Fruit fly (Drosophila melanogaster) whole organism, embryonic: ENCODE data around the gene SmydA-2.

Source experiments
- Ada2b ChIP-seq: fragments of 200-800 bp; sonication (Bioruptor generic); IDR thresholded peaks from 2 replicates; pipeline ENCODE4 v1.3.6; 2022; ENCODE audit warnings: missing biosample characterization, missing genetic modification characterization
- CG10979 ChIP-seq: fragments of 200-800 bp; sonication (Bioruptor generic); optimal IDR thresholded peaks from 2 replicates; lab custom pipeline; 2018; ENCODE audit warnings: missing biosample characterization, mild to moderate bottlenecking, missing genetic modification characterization, moderate library complexity
- CG11247 ChIP-seq: fragments of 200-800 bp; sonication (Bioruptor generic); IDR thresholded peaks from 2 replicates; pipeline ENCODE4 v1.3.6; 2022; ENCODE audit warnings: missing biosample characterization, missing genetic modification characterization
- CG12155 ChIP-seq: fragments of 200-800 bp; sonication (Bioruptor generic); optimal IDR thresholded peaks from 3 replicates; lab custom pipeline; 2016; ENCODE audit warnings: missing biosample characterization, missing genetic modification characterization
- CG1233 ChIP-seq: fragments of 200-800 bp; sonication (Bioruptor generic); optimal IDR thresholded peaks from 4 replicates; lab custom pipeline; 2018; ENCODE audit warnings: missing biosample characterization, mild to moderate bottlenecking, missing genetic modification characterization
- CG14667 ChIP-seq: fragments of 200-800 bp; sonication (Bioruptor generic); IDR thresholded peaks from 2 replicates; pipeline ENCODE4 v1.3.6; 2022; ENCODE audit warnings: missing biosample characterization, missing genetic modification characterization
- CG17829 ChIP-seq: fragments of 200-800 bp; optimal IDR thresholded peaks from 2 replicates; lab custom pipeline; 2019; ENCODE audit warnings: missing biosample characterization, mild to moderate bottlenecking, missing genetic modification characterization, moderate library complexity
- CG3726 ChIP-seq: fragments of 200-800 bp; sonication (Bioruptor generic); IDR thresholded peaks from 3 replicates; pipeline ENCODE4, ENCODE4 v1.3.6; 2022; ENCODE audit warnings: missing biosample characterization, missing genetic modification characterization
- CG4404 ChIP-seq: fragments of 200-800 bp; sonication (Bioruptor generic); IDR thresholded peaks from 2 replicates; pipeline ENCODE4 v1.3.6; 2022; ENCODE audit warnings: missing biosample characterization, missing genetic modification characterization
- CG6254 ChIP-seq: fragments of 200-800 bp; sonication (Bioruptor generic); optimal IDR thresholded peaks from 3 replicates; lab custom pipeline; 2017; ENCODE audit warnings: mild to moderate bottlenecking, missing biosample characterization, missing genetic modification reagents, missing genetic modification characterization
- CG7357 ChIP-seq: fragments of 200-800 bp; sonication (Bioruptor generic); IDR thresholded peaks from 3 replicates; pipeline ENCODE4 v1.3.6; 2022; ENCODE audit warnings: missing biosample characterization, missing genetic modification characterization
- CG8478 ChIP-seq: fragments of >200 bp; optimal IDR thresholded peaks from 2 replicates; lab custom pipeline; 2018
- CG9797 ChIP-seq: fragments of 200-800 bp; sonication (Bioruptor generic); optimal IDR thresholded peaks from 3 replicates; lab custom pipeline; 2018; ENCODE audit warnings: missing biosample characterization, mild to moderate bottlenecking, missing genetic modification characterization
- CG9876 ChIP-seq: fragments of 200-800 bp; sonication (Bioruptor generic); optimal IDR thresholded peaks from 2 replicates; lab custom pipeline; 2016; ENCODE audit warnings: missing biosample characterization, missing genetic modification characterization
- CG9932 ChIP-seq: fragments of 200-800 bp; sonication (Bioruptor generic); IDR thresholded peaks from 2 replicates; pipeline ENCODE4 v1.3.6; 2022; ENCODE audit warnings: missing biosample characterization, missing genetic modification characterization
- CHES-1-like ChIP-seq: fragments of 200-800 bp; sonication (Bioruptor generic); optimal IDR thresholded peaks from 2 replicates; lab custom pipeline; 2016; ENCODE audit warnings: missing biosample characterization, missing genetic modification characterization
- D19A ChIP-seq: fragments of 200-800 bp; optimal IDR thresholded peaks from 3 replicates; lab custom pipeline; 2019; ENCODE audit warnings: missing biosample characterization, mild to moderate bottlenecking, missing genetic modification characterization, moderate library complexity
- Dip2 ChIP-seq: fragments of 200-800 bp; sonication (Bioruptor generic); IDR thresholded peaks from 2 replicates; pipeline ENCODE4 v1.3.6; 2022; ENCODE audit warnings: missing biosample characterization, missing genetic modification characterization
- Doc2 ChIP-seq: fragments of 200-800 bp; sonication (Bioruptor generic); IDR thresholded peaks from 2 replicates; pipeline ENCODE4 v1.3.6; 2022; ENCODE audit warnings: missing biosample characterization, missing genetic modification characterization
- Eip74EF ChIP-seq, 2 experiments: fragments of 200-800 bp in 1 of 2; fragments of >200 bp in 1 of 2; sonication (Bioruptor generic) in 1 of 2; optimal IDR thresholded peaks; 2 replicates each; lab custom pipeline; 2017 to 2019; ENCODE audit warnings: missing biosample characterization in 2 of 2, missing genetic modification characterization in 2 of 2, mild to moderate bottlenecking in 1 of 2, moderate library complexity in 1 of 2
- HHEX ChIP-seq: fragments of 200-800 bp; sonication (Bioruptor generic); optimal IDR thresholded peaks from 3 replicates; lab custom pipeline; 2017; ENCODE audit warnings: missing biosample characterization, mild to moderate bottlenecking, missing genetic modification characterization, missing genetic modification reagents
- HLH4C ChIP-seq: fragments of 200-800 bp; sonication (Bioruptor generic); IDR thresholded peaks from 3 replicates; pipeline ENCODE4 v1.3.6; 2022; ENCODE audit warnings: missing biosample characterization, missing genetic modification characterization; ENCODE audit not compliant: partially characterized antibody
- MESR4 ChIP-seq: fragments of 200-800 bp; sonication (Bioruptor generic); optimal IDR thresholded peaks from 2 replicates; lab custom pipeline; 2018; ENCODE audit warnings: missing biosample characterization, mild to moderate bottlenecking, missing genetic modification characterization, moderate library complexity
- Meics ChIP-seq: fragments of 200-800 bp; sonication (Bioruptor generic); optimal IDR thresholded peaks from 2 replicates; lab custom pipeline; 2017; ENCODE audit warnings: missing biosample characterization, mild to moderate bottlenecking, missing genetic modification characterization
- Opbp ChIP-seq: fragments of 200-800 bp; sonication (Bioruptor generic); IDR thresholded peaks from 3 replicates; pipeline ENCODE4 v1.3.6; 2022; ENCODE audit warnings: missing biosample characterization, missing genetic modification characterization; ENCODE audit not compliant: partially characterized antibody
- Pdp1 ChIP-seq, 2 experiments: fragments of 200-800 bp; sonication (Bioruptor generic); optimal IDR thresholded peaks; 3 replicates each; lab custom pipeline; 2016; ENCODE audit warnings: missing biosample characterization in 2 of 2, missing genetic modification characterization in 2 of 2, mild to moderate bottlenecking in 1 of 2, moderate library complexity in 1 of 2
- Sox100B ChIP-seq: fragments of 200-800 bp; sonication (Bioruptor generic); optimal IDR thresholded peaks from 3 replicates; lab custom pipeline; 2018; ENCODE audit warnings: missing biosample characterization, mild to moderate bottlenecking, missing genetic modification characterization
- Spps ChIP-seq: fragments of 200-800 bp; sonication (Bioruptor generic); optimal IDR thresholded peaks from 2 replicates; lab custom pipeline; 2018; ENCODE audit warnings: missing biosample characterization, mild to moderate bottlenecking, missing genetic modification characterization
- Vsx1 ChIP-seq: fragments of 200-800 bp; sonication (Bioruptor generic); optimal IDR thresholded peaks from 2 replicates; lab custom pipeline; 2017; ENCODE audit warnings: missing biosample characterization, mild to moderate bottlenecking, missing genetic modification characterization, missing genetic modification reagents
- ab ChIP-seq: fragments of 200-800 bp; sonication (Bioruptor generic); optimal IDR thresholded peaks from 2 replicates; lab custom pipeline; 2016; ENCODE audit warnings: missing biosample characterization, missing genetic modification characterization
- bowl ChIP-seq: fragments of 200-800 bp; sonication (Bioruptor generic); IDR thresholded peaks from 2 replicates; pipeline ENCODE4 v1.3.6; 2022; ENCODE audit warnings: missing biosample characterization, missing genetic modification characterization
- cato ChIP-seq: fragments of 200-800 bp; sonication (Bioruptor generic); optimal IDR thresholded peaks from 2 replicates; lab custom pipeline; 2016; ENCODE audit warnings: missing biosample characterization, missing genetic modification characterization, borderline replicate concordance
- crc ChIP-seq: fragments of 200-800 bp; sonication (Bioruptor generic); optimal IDR thresholded peaks from 2 replicates; lab custom pipeline; 2016; ENCODE audit warnings: missing biosample characterization, missing genetic modification characterization
- crp ChIP-seq, 2 experiments: fragments of 200-800 bp; sonication (Bioruptor generic); optimal IDR thresholded peaks; 2 replicates in 1 of 2; 3 replicates in 1 of 2; lab custom pipeline; 2017; ENCODE audit warnings: missing biosample characterization in 2 of 2, missing genetic modification characterization in 2 of 2, mild to moderate bottlenecking in 1 of 2, moderate library complexity in 1 of 2
- ewg ChIP-seq: fragments of 200-800 bp; sonication (Bioruptor generic); optimal IDR thresholded peaks from 3 replicates; lab custom pipeline; 2017; ENCODE audit warnings: mild to moderate bottlenecking, missing biosample characterization, missing genetic modification reagents, missing genetic modification characterization
- fd102C ChIP-seq: fragments of 200-800 bp; sonication (Bioruptor generic); optimal IDR thresholded peaks from 2 replicates; lab custom pipeline; 2018; ENCODE audit warnings: missing biosample characterization, mild to moderate bottlenecking, missing genetic modification characterization, moderate library complexity
- gcm ChIP-seq: fragments of 200-800 bp; sonication (Bioruptor generic); optimal IDR thresholded peaks from 2 replicates; lab custom pipeline; 2019; ENCODE audit warnings: missing biosample characterization, mild to moderate bottlenecking, missing genetic modification characterization, moderate library complexity
- gem ChIP-seq: fragments of 200-800 bp; sonication (Bioruptor generic); optimal IDR thresholded peaks from 2 replicates; lab custom pipeline; 2019; ENCODE audit warnings: missing biosample characterization, mild to moderate bottlenecking, missing genetic modification characterization, moderate library complexity
- grau ChIP-seq: fragments of 200-800 bp; optimal IDR thresholded peaks from 3 replicates; lab custom pipeline; 2019; ENCODE audit warnings: missing biosample characterization, mild to moderate bottlenecking, missing genetic modification characterization, moderate library complexity
- gro ChIP-seq: fragments of 200-800 bp; sonication (Bioruptor generic); optimal IDR thresholded peaks from 2 replicates; lab custom pipeline; 2016; ENCODE audit warnings: missing biosample characterization, missing genetic modification characterization
- h ChIP-seq: fragments of >200 bp; optimal IDR thresholded peaks from 2 replicates; lab custom pipeline; 2017
- hth ChIP-seq: fragments of >200 bp; optimal IDR thresholded peaks from 2 replicates; lab custom pipeline; 2017; ENCODE audit warnings: inconsistent platforms
- ind ChIP-seq: fragments of 200-800 bp; sonication (Bioruptor generic); optimal IDR thresholded peaks from 3 replicates; lab custom pipeline; 2016; ENCODE audit warnings: missing biosample characterization, missing genetic modification characterization
- odd ChIP-seq: fragments of 200-800 bp; sonication (Bioruptor generic); optimal IDR thresholded peaks from 2 replicates; lab custom pipeline; 2017; ENCODE audit warnings: missing biosample characterization, mild to moderate bottlenecking, missing genetic modification characterization
- pfk ChIP-seq: fragments of 200-800 bp; sonication (Bioruptor generic); optimal IDR thresholded peaks from 2 replicates; lab custom pipeline; 2018; ENCODE audit warnings: missing biosample characterization, mild to moderate bottlenecking, missing genetic modification characterization, moderate library complexity
- psq ChIP-seq: fragments of 200-800 bp; sonication (Bioruptor generic); optimal IDR thresholded peaks from 2 replicates; lab custom pipeline; 2017; ENCODE audit warnings: missing biosample characterization, missing genetic modification characterization
- sd ChIP-seq: fragments of 200-800 bp; sonication (Bioruptor generic); optimal IDR thresholded peaks from 3 replicates; lab custom pipeline; 2018; ENCODE audit warnings: missing biosample characterization, mild to moderate bottlenecking, missing genetic modification characterization, moderate library complexity
- so ChIP-seq: fragments of 200-800 bp; sonication (Bioruptor generic); IDR thresholded peaks from 3 replicates; pipeline ENCODE4 v1.3.6; 2022; ENCODE audit warnings: missing biosample characterization, missing genetic modification characterization
- sr ChIP-seq: fragments of 200-800 bp; sonication (Bioruptor generic); IDR thresholded peaks from 3 replicates; pipeline ENCODE4 v1.3.6; 2022; ENCODE audit warnings: missing biosample characterization, missing genetic modification characterization
- tll ChIP-seq, 2 experiments: fragments of 200-800 bp in 1 of 2; fragments of >200 bp in 1 of 2; sonication (Bioruptor generic) in 1 of 2; optimal IDR thresholded peaks; 2 replicates each; lab custom pipeline; 2017 to 2019; ENCODE audit warnings: missing biosample characterization in 2 of 2, missing genetic modification characterization in 2 of 2, mild to moderate bottlenecking in 1 of 2, moderate library complexity in 1 of 2

Gene SmydA-2

DNA sequence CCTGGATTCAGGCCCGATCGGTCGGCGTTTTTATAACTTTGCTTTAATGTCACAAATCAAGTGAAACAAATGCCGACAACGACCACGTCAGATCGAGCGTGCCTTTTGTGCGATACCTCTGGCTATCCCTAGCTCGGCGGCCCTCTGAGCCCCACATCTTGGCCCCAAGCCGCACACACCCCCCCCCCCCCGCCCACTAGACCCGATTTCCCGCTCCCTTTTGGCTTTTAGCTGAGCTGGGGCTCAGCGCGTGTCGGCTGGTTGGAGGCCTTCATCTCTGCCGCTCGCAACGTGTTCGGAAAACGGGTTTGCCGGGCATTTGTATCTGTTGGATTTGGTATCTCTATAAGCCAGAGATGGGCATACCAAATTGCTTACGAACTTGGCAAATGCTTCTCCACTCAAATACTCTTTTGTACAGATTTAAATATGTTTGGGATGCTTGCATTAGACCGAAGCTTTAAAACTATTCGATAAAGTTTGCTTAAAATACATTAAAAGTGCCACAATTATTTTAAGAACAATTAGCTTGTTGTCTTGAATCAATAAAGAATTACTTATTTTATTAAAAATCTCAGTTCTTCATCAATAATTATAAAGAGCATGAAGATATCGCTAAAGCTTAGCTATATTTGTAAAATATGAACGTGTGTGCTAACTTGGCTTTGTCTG, 13.2 kb upstream of the SmydA-2 start (continued):
- TF ChIP-seq Opbp (GFP tag; lab: Robert Waterston, UW) (no peak), HLH4C (GFP tag; lab: Robert Waterston, UW) (no peak), CG10979 (tag; lab: Kevin White, UChicago) (no peak), so (GFP tag; lab: Robert Waterston, UW) (no peak), CG7357 (GFP tag; lab: Robert Waterston, UW) (peak; percentile 41; the same call in 1 of the 3 replicates), CG11247 (GFP tag; lab: Robert Waterston, UW) (no peak), Ada2b (GFP tag; lab: Robert Waterston, UW) (no peak), CG9932 (GFP tag; lab: Robert Waterston, UW) (peak; percentile 58), pfk (GFP tag; lab: Kevin White, UChicago) (no peak), CHES-1-like (no peak), CG8478 (lab: Kevin White, UChicago) (no peak), grau (tag; lab: Kevin White, UChicago) (peak; percentile 61), psq (GFP tag; lab: Kevin White, UChicago) (no peak), gcm (no peak), CG6254 (GFP tag; lab: Kevin White, UChicago) (no peak), odd (GFP tag; lab: Kevin White, UChicago) (no peak), crc (GFP tag; lab: Kevin White, UChicago) (no peak), tll (GFP tag; optimal IDR thresholded peaks at IDR 0.05; lab: Kevin White, UChicago) (no peak), gro (GFP tag; lab: Kevin White, UChicago) (no peak), Pdp1 (GFP tag; optimal IDR thresholded peaks at IDR 0.05; lab: Kevin White, UChicago) (no peak), fd102C (GFP tag; lab: Kevin White, UChicago) (no peak), CG12155 (GFP tag; lab: Kevin White, UChicago) (peak; percentile 38), CG1233 (GFP tag; lab: Kevin White, UChicago) (no peak), Eip74EF (GFP tag; optimal IDR thresholded peaks at IDR 0.05; lab: Kevin White, UChicago) (no peak), hth (lab: Kevin White, UChicago) (no peak), sr (peak; percentile 49; the same call in 1 of the 3 replicates), h (no peak), HHEX (GFP tag; lab: Kevin White, UChicago) (no peak), bowl (no peak), Doc2 (no peak), CG3726 (GFP tag; lab: Robert Waterston, UW) (no peak), sd (tag; lab: Kevin White, UChicago) (peak; percentile 27), CG17829 (tag; lab: Kevin White, UChicago) (no peak), CG4404 (GFP tag; lab: Robert Waterston, UW) (no peak), ind (GFP tag; lab: Kevin White, UChicago) (peak; percentile 24), Spps (no peak), cato (GFP tag; lab: Kevin White, UChicago) (no peak), Dip2 (no peak), MESR4 (GFP tag; lab: Kevin White, UChicago) (no peak), CG9797 (GFP tag; lab: Kevin White, UChicago) (no peak), Meics (GFP tag; lab: Kevin White, UChicago) (peak; percentile 73), CG14667 (GFP tag; lab: Robert Waterston, UW) (no peak; the same call in 1 of the 2 replicates), Vsx1 (GFP tag; lab: Kevin White, UChicago) (no peak), ab (GFP tag; lab: Kevin White, UChicago) (no peak), gem (tag; lab: Kevin White, UChicago) (peak; percentile 66), D19A (peak; percentile 88), ewg (no peak), crp (GFP tag; optimal IDR thresholded peaks at IDR 0.05; lab: Kevin White, UChicago) (no peak), CG9876 (GFP tag; lab: Kevin White, UChicago) (no peak), Sox100B (GFP tag; lab: Kevin White, UChicago) (peak; percentile 48)
